Fruit fly (Drosophila melanogaster) whole organism, adult: Measurements from ENCODE around the gene RpL21.

Experiments used
- CG12768 ChIP-seq: fragments of 200-800 bp; sonication (Bioruptor generic); optimal IDR thresholded peaks from 2 replicates; lab custom pipeline; 2017; ENCODE audit warnings: missing biosample characterization, missing genetic modification characterization, mild to moderate bottlenecking, moderate library complexity, missing genetic modification reagents
- CG14711 ChIP-seq: fragments of 200-800 bp; sonication (Bioruptor generic); optimal IDR thresholded peaks from 2 replicates; lab custom pipeline; 2018; ENCODE audit warnings: missing biosample characterization, mild to moderate bottlenecking, missing genetic modification characterization, moderate library complexity
- CG1620 ChIP-seq: fragments of 200-800 bp; sonication (Bioruptor generic); optimal IDR thresholded peaks from 2 replicates; lab custom pipeline; 2016; ENCODE audit warnings: missing biosample characterization, missing genetic modification characterization
- CG5204 ChIP-seq: fragments of 200-800 bp; sonication (Bioruptor generic); optimal IDR thresholded peaks from 2 replicates; lab custom pipeline; 2016; ENCODE audit warnings: missing biosample characterization, missing genetic modification characterization
- CG7101 ChIP-seq: fragments of 200-800 bp; sonication (Bioruptor generic); optimal IDR thresholded peaks from 2 replicates; lab custom pipeline; 2018; ENCODE audit warnings: missing biosample characterization, mild to moderate bottlenecking, missing genetic modification characterization, moderate library complexity
- Crg-1 ChIP-seq: fragments of 200-800 bp; sonication (Bioruptor generic); optimal IDR thresholded peaks from 2 replicates; lab custom pipeline; 2016; ENCODE audit warnings: missing biosample characterization, missing genetic modification characterization
- bab1 ChIP-seq: fragments of 200-800 bp; sonication (Bioruptor generic); optimal IDR thresholded peaks from 3 replicates; lab custom pipeline; 2019; ENCODE audit warnings: missing biosample characterization, mild to moderate bottlenecking, missing genetic modification characterization, moderate library complexity
- cic ChIP-seq: fragments of 200-800 bp; sonication (Bioruptor generic); optimal IDR thresholded peaks from 2 replicates; lab custom pipeline; 2017; ENCODE audit warnings: missing biosample characterization, mild to moderate bottlenecking, missing genetic modification characterization, moderate library complexity
- ovo ChIP-seq: fragments of 200-800 bp; sonication (Bioruptor generic); optimal IDR thresholded peaks from 2 replicates; lab custom pipeline; 2016; ENCODE audit warnings: missing biosample characterization, missing genetic modification characterization

DNA sequence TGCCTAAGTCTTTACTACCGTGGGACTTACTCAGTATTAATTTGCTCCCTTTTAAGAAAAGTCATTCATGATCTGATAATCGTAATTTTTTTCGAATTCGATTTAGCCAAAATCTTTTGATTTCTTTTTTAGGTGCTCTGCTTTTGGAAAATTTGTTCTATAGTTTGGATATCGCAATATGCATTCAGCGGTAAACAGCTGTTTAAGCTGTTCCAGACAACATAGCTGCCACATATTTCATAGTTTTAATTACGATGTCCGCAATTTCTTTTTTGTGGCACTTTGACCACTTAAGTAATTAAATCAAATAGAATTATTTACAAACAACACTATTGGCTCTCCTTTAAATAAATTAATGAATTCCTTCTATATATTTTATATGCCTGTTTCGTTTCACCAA lies 555 bp upstream of the RpL21 start:
- TF ChIP-seq bab1 (no peak), ovo (GFP tag; lab: Kevin White, UChicago) (no peak), CG12768 (GFP tag; lab: Kevin White, UChicago) (no peak), CG5204 (GFP tag; lab: Kevin White, UChicago) (no peak), CG14711 (tag; lab: Kevin White, UChicago) (no peak), CG7101 (tag; lab: Kevin White, UChicago) (no peak), cic (GFP tag; lab: Kevin White, UChicago) (no peak), Crg-1 (GFP tag; lab: Kevin White, UChicago) (no peak), CG1620 (GFP tag; lab: Kevin White, UChicago) (no peak)
